Worm (Caenorhabditis elegans) whole organism, L4 larva: ENCODE data around the gene R11F4.2.
A peak's percentile ranks its signal among the peaks of the same experiment; 100 is the strongest.

Experiments used
- F10B5.3 ChIP-seq: sonication (generic microtip); optimal IDR thresholded peaks from 2 replicates; lab custom pipeline; 2016; ENCODE audit warnings: mild to moderate bottlenecking, missing genetic modification characterization, missing compliant biosample characterization
- F37D6.2 ChIP-seq: sonication (generic microtip); optimal IDR thresholded peaks from 2 replicates; lab custom pipeline; 2016; ENCODE audit warnings: mild to moderate bottlenecking, missing genetic modification characterization, missing compliant biosample characterization
- F49E8.2 ChIP-seq: sonication (generic microtip); optimal IDR thresholded peaks from 2 replicates; lab custom pipeline; 2016; ENCODE audit warnings: missing compliant biosample characterization, mild to moderate bottlenecking, missing genetic modification characterization, borderline replicate concordance
- T20F7.1 ChIP-seq: fragments of 200-800 bp; sonication (Bioruptor generic); optimal IDR thresholded peaks from 2 replicates; lab custom pipeline; 2018; ENCODE audit warnings: mild to moderate bottlenecking, missing genetic modification characterization, missing compliant biosample characterization
- T26A8.4 ChIP-seq: fragments of 200-800 bp; sonication (Bioruptor generic); IDR thresholded peaks from 2 replicates; pipeline ENCODE4 v1.3.6; 2022; ENCODE audit warnings: missing genetic modification characterization, missing compliant biosample characterization
- Y5F2A.4 ChIP-seq: fragments of 200-800 bp; sonication (Bioruptor generic); optimal IDR thresholded peaks from 2 replicates; lab custom pipeline; 2018; ENCODE audit warnings: mild to moderate bottlenecking, missing genetic modification characterization, missing compliant biosample characterization
- ZK337.2 ChIP-seq: fragments of 200-800 bp; sonication (Bioruptor generic); IDR thresholded peaks from 2 replicates; pipeline ENCODE4 v1.3.6; 2022; ENCODE audit warnings: missing genetic modification reagents, missing genetic modification characterization, missing compliant biosample characterization
- aha-1 ChIP-seq: fragments of 150-350 bp; peaks from one replicate; lab custom pipeline; 2014; ENCODE audit warnings: missing biosample characterization, missing genetic modification characterization
- aly-2 ChIP-seq: sonication (generic microtip); optimal IDR thresholded peaks from 2 replicates; lab custom pipeline; 2018; ENCODE audit warnings: missing biosample characterization, missing genetic modification characterization
- ama-1 ChIP-seq: fragments of 150-350 bp; optimal IDR thresholded peaks from 2 replicates; lab custom pipeline; 2014; ENCODE audit warnings: inconsistent platforms, mixed read lengths
- arid-1 ChIP-seq: fragments of 200-800 bp; sonication (Bioruptor generic); conservative IDR thresholded peaks from 2 replicates; pipeline ENCODE4 v1.3.6; 2022; ENCODE audit warnings: missing genetic modification reagents, missing genetic modification characterization, missing compliant biosample characterization
- ceh-20 ChIP-seq: fragments of 200-800 bp; sonication (Bioruptor generic); IDR thresholded peaks from 2 replicates; pipeline ENCODE4 v1.3.6; 2022; ENCODE audit warnings: missing genetic modification reagents, missing genetic modification characterization, missing compliant biosample characterization
- ceh-62 ChIP-seq: sonication (generic microtip); optimal IDR thresholded peaks from 2 replicates; lab custom pipeline; 2017; ENCODE audit warnings: missing biosample characterization, missing genetic modification characterization
- ceh-82 ChIP-seq: sonication (generic microtip); optimal IDR thresholded peaks from 2 replicates; lab custom pipeline; 2017; ENCODE audit warnings: missing biosample characterization, missing genetic modification characterization
- ces-1 ChIP-seq: fragments of 150-350 bp; sonication (generic microtip); optimal IDR thresholded peaks from 4 replicates; lab custom pipeline; 2014; ENCODE audit warnings: missing biosample characterization, missing genetic modification reagents, missing genetic modification characterization
- ctbp-1 ChIP-seq: fragments of 200-800 bp; sonication (Bioruptor generic); IDR thresholded peaks from 2 replicates; pipeline ENCODE4 v1.3.6; 2022; ENCODE audit warnings: missing genetic modification reagents, missing genetic modification characterization, missing compliant biosample characterization
- daf-12 ChIP-seq: fragments of 150-350 bp; optimal IDR thresholded peaks from 2 replicates; lab custom pipeline; 2014; ENCODE audit warnings: missing biosample characterization, missing genetic modification reagents, missing genetic modification characterization
- daf-19 ChIP-seq: fragments of 200-800 bp; sonication (Bioruptor generic); conservative IDR thresholded peaks from 2 replicates; pipeline ENCODE4 v1.3.6; 2022; ENCODE audit warnings: missing genetic modification characterization, missing compliant biosample characterization
- dmd-8 ChIP-seq: fragments of 200-800 bp; sonication (Bioruptor generic); IDR thresholded peaks from 2 replicates; pipeline ENCODE4 v1.3.6; 2022; ENCODE audit warnings: missing genetic modification characterization, missing compliant biosample characterization
- dmd-9 ChIP-seq: fragments of 200-800 bp; sonication (Bioruptor generic); IDR thresholded peaks from 2 replicates; pipeline ENCODE4 v1.3.6; 2022; ENCODE audit warnings: missing genetic modification reagents, missing genetic modification characterization, missing compliant biosample characterization
- duxl-1 ChIP-seq: sonication (generic microtip); optimal IDR thresholded peaks from 2 replicates; lab custom pipeline; 2016; ENCODE audit warnings: mild to moderate bottlenecking, missing genetic modification characterization, moderate library complexity, missing compliant biosample characterization; ENCODE audit not compliant: poor library complexity
- dve-1 ChIP-seq: sonication (generic microtip); optimal IDR thresholded peaks from 2 replicates; lab custom pipeline; 2017; ENCODE audit warnings: antibody characterized with exemption, mild to moderate bottlenecking, missing genetic modification characterization, missing compliant biosample characterization; ENCODE audit not compliant: insufficient read depth
- egl-27 ChIP-seq: sonication (generic microtip); optimal IDR thresholded peaks from 3 replicates; lab custom pipeline; 2017; ENCODE audit warnings: missing biosample characterization, missing genetic modification reagents, missing genetic modification characterization
- fkh-10 ChIP-seq: fragments of 150-350 bp; optimal IDR thresholded peaks from 2 replicates; lab custom pipeline; 2014; ENCODE audit warnings: missing biosample characterization, missing genetic modification reagents, missing genetic modification characterization
- fos-1 ChIP-seq: fragments of 150-350 bp; optimal IDR thresholded peaks from 2 replicates; lab custom pipeline; 2014; ENCODE audit warnings: missing biosample characterization, missing genetic modification characterization
- hmg-1.1 ChIP-seq: fragments of 200-800 bp; sonication (Bioruptor generic); IDR thresholded peaks from 2 replicates; pipeline ENCODE4 v1.3.6; 2022; ENCODE audit warnings: missing genetic modification reagents, missing genetic modification characterization, missing compliant biosample characterization
- lin-1 ChIP-seq: fragments of 200-800 bp; sonication (Bioruptor generic); IDR thresholded peaks from 2 replicates; pipeline ENCODE4 v1.3.6; 2022; ENCODE audit warnings: missing genetic modification reagents, missing genetic modification characterization, missing compliant biosample characterization
- lin-38 ChIP-seq: fragments of 200-800 bp; sonication (Bioruptor generic); IDR thresholded peaks from 2 replicates; pipeline ENCODE4 v1.3.6; 2022; ENCODE audit warnings: missing genetic modification reagents, missing genetic modification characterization, missing compliant biosample characterization
- lsy-2 ChIP-seq, 2 experiments: fragments of 150-350 bp in 1 of 2; sonication (generic microtip) in 1 of 2; optimal IDR thresholded peaks; 2 replicates each; lab custom pipeline; 2014 to 2017; ENCODE audit warnings: missing biosample characterization in 2 of 2, missing genetic modification characterization in 2 of 2
- madf-9 ChIP-seq: fragments of 200-800 bp; sonication (Bioruptor generic); conservative IDR thresholded peaks from 2 replicates; pipeline ENCODE4 v1.3.6; 2022; ENCODE audit warnings: missing genetic modification reagents, missing genetic modification characterization, missing compliant biosample characterization
- mdl-1 ChIP-seq, 2 experiments: fragments of 150-350 bp in 1 of 2; sonication (generic microtip) in 1 of 2; optimal IDR thresholded peaks; 2 replicates each; lab custom pipeline; 2014 to 2017; ENCODE audit warnings: missing biosample characterization in 2 of 2, missing genetic modification characterization in 2 of 2
- mdt-29 ChIP-seq: fragments of 200-800 bp; sonication (Bioruptor generic); IDR thresholded peaks from 2 replicates; pipeline ENCODE4 v1.3.6; 2022; ENCODE audit warnings: missing genetic modification reagents, missing genetic modification characterization, missing compliant biosample characterization
- mep-1 ChIP-seq: fragments of 150-350 bp; sonication (generic microtip); optimal IDR thresholded peaks from 3 replicates; lab custom pipeline; 2014; ENCODE audit warnings: missing biosample characterization, missing genetic modification characterization
- mes-2 ChIP-seq: sonication (generic microtip); optimal IDR thresholded peaks from 2 replicates; lab custom pipeline; 2016; ENCODE audit warnings: missing genotype, mild to moderate bottlenecking, missing genetic modification characterization, missing compliant biosample characterization; ENCODE audit not compliant: poor library complexity, severe bottlenecking
- mxl-3 ChIP-seq: fragments of 200-800 bp; sonication (Bioruptor generic); optimal IDR thresholded peaks from 2 replicates; lab custom pipeline; 2018; ENCODE audit warnings: mild to moderate bottlenecking, missing genetic modification characterization, missing compliant biosample characterization
- nhr-102 ChIP-seq: sonication (generic microtip); optimal IDR thresholded peaks from 2 replicates; lab custom pipeline; 2016; ENCODE audit warnings: mild to moderate bottlenecking, missing genetic modification characterization, moderate library complexity, missing compliant biosample characterization
- nhr-11 ChIP-seq: fragments of 150-350 bp; optimal IDR thresholded peaks from 2 replicates; lab custom pipeline; 2014; ENCODE audit warnings: missing biosample characterization, missing genetic modification characterization
- nhr-28 ChIP-seq: fragments of 150-350 bp; optimal IDR thresholded peaks from 2 replicates; lab custom pipeline; 2014; ENCODE audit warnings: missing biosample characterization, missing genetic modification characterization
- nhr-42 ChIP-seq: fragments of 200-800 bp; sonication (Bioruptor generic); IDR thresholded peaks from 2 replicates; pipeline ENCODE4 v1.3.6; 2022; ENCODE audit warnings: missing genetic modification characterization, missing compliant biosample characterization
- nhr-76 ChIP-seq: fragments of 150-350 bp; optimal IDR thresholded peaks from 2 replicates; lab custom pipeline; 2014; ENCODE audit warnings: missing biosample characterization, missing genetic modification characterization
- nhr-77 ChIP-seq: fragments of 150-350 bp; optimal IDR thresholded peaks from 2 replicates; lab custom pipeline; 2014; ENCODE audit warnings: missing biosample characterization, missing genetic modification characterization
- rbr-2 ChIP-seq: sonication (generic microtip); optimal IDR thresholded peaks from 2 replicates; lab custom pipeline; 2016; ENCODE audit warnings: missing genotype, missing genetic modification characterization, missing compliant biosample characterization
- sdz-12 ChIP-seq: fragments of 200-800 bp; sonication (Bioruptor generic); optimal IDR thresholded peaks from 2 replicates; lab custom pipeline; 2018; ENCODE audit warnings: mild to moderate bottlenecking, missing genetic modification characterization, missing compliant biosample characterization
- set-16 ChIP-seq: fragments of 200-800 bp; sonication (Bioruptor generic); IDR thresholded peaks from 2 replicates; pipeline ENCODE4 v1.3.6; 2022; ENCODE audit warnings: missing genetic modification reagents, missing genetic modification characterization, missing compliant biosample characterization
- skn-1 ChIP-seq: fragments of 150-350 bp; optimal IDR thresholded peaks from 2 replicates; lab custom pipeline; 2014; ENCODE audit warnings: missing biosample characterization, missing genetic modification characterization
- snpc-1.2 ChIP-seq: fragments of 200-800 bp; sonication (Bioruptor generic); IDR thresholded peaks from 2 replicates; pipeline ENCODE4 v1.3.6; 2022; ENCODE audit warnings: missing genetic modification reagents, missing genetic modification characterization, missing compliant biosample characterization
- spr-1 ChIP-seq: sonication (generic microtip); optimal IDR thresholded peaks from 2 replicates; lab custom pipeline; 2016; ENCODE audit warnings: mild to moderate bottlenecking, missing genetic modification characterization, missing compliant biosample characterization
- unc-39 ChIP-seq: sonication (generic microtip); optimal IDR thresholded peaks from 2 replicates; lab custom pipeline; 2017; ENCODE audit warnings: missing biosample characterization, missing genetic modification characterization
- unc-62 ChIP-seq, 3 experiments: fragments of 150-350 bp in 1 of 3; sonication (generic microtip); optimal IDR thresholded peaks in 2 of 3; peaks in 1 of 3; 1 replicate in 1 of 3; 2 replicates in 2 of 3; lab custom pipeline; 2014 to 2017; ENCODE audit warnings: missing biosample characterization in 3 of 3, missing genetic modification characterization in 3 of 3, missing genetic modification reagents in 3 of 3, missing genotype in 1 of 3
- zag-1 ChIP-seq: fragments of 150-350 bp; optimal IDR thresholded peaks from 2 replicates; lab custom pipeline; 2014; ENCODE audit warnings: missing biosample characterization, missing genetic modification characterization

Gene R11F4.2

DNA sequence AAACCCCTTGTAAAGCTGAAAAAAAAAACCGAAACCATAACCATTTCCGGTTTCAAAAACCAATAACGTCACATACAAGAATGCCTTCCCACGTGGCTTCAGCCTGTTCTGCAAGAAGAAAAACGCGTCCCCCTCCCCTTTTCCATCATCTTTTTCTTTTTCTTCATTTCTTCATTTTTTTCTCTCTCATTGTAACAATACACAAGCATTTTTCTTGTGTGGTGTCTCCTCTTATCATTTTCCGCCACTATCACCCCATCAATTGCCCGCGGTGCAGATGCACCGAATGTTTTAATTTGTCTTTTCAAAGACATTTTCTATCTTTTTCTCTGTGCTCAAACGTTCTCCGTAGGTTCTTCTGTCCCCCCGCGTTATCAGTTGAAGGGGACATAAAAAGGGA is 6.3 kb downstream of the R11F4.2 start (continued):
- TF ChIP-seq mes-2, result peak; percentile 41
- peak; percentile 80 for TF ChIP-seq nhr-76 (tag; lab: Kevin White, UChicago)
- TF ChIP-seq dve-1 (tag; lab: Kevin White, UChicago), result peak; percentile 95
- TF ChIP-seq nhr-11, result peak; percentile 58

DNA sequence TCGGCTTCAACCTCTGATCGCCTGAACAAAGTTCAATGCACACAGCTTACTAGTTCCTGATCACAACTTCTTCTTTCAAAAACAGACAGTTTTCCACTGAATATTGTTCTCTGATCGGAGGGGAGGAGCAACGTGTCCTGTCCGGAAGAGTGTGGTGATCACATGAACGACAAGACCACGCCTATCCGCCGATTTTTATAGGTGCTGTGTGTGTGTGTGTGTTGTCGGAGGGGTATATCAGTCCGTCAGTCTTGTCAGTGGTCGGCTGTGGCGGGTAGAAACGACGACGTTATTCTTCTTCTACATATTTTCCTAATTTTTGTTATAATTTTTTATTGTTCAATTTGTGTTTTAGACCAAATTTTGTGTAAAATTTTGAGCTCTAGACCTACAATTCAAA is 7.9 kb downstream of the R11F4.2 start:
- peak; percentile 73 for TF ChIP-seq nhr-28 (tag; lab: Kevin White, UChicago)
- no peak for TF ChIP-seq snpc-1.2 (GFP tag; lab: Robert Waterston, UW)
- no peak for TF ChIP-seq mep-1 (tag; lab: Kevin White, UChicago)
- no peak for TF ChIP-seq ceh-20 (GFP tag; lab: Robert Waterston, UW)
- TF ChIP-seq nhr-11, result no peak
- no peak for TF ChIP-seq skn-1 (tag; lab: Kevin White, UChicago)
- no peak for TF ChIP-seq duxl-1 (tag; lab: Kevin White, UChicago)
- no peak for TF ChIP-seq F37D6.2 (tag; lab: Kevin White, UChicago)
- TF ChIP-seq F10B5.3 (tag; lab: Kevin White, UChicago), result no peak
- no peak for TF ChIP-seq F49E8.2 (tag; lab: Kevin White, UChicago)
- peak; percentile 39 for TF ChIP-seq nhr-77 (tag; lab: Kevin White, UChicago)
- no peak for TF ChIP-seq fkh-10 (GFP tag; lab: Kevin White, UChicago)
- no peak for TF ChIP-seq ceh-62
- TF ChIP-seq T26A8.4 (GFP tag; lab: Robert Waterston, UW), result no peak
- TF ChIP-seq set-16 (GFP tag; lab: Robert Waterston, UW), result no peak
- TF ChIP-seq aha-1 (tag; lab: Kevin White, UChicago), result no peak
- peak in 1 of 2 experiments; percentile 24 for TF ChIP-seq unc-62 (GFP tag; optimal IDR thresholded peaks at IDR 0.05 in 1 of 2; lab: Kevin White, UChicago)
- TF ChIP-seq unc-62 (tag; optimal IDR thresholded peaks at IDR 0.05; lab: Kevin White, UChicago), result no peak
- TF ChIP-seq ZK337.2 (GFP tag; lab: Robert Waterston, UW), result no peak
- no peak for TF ChIP-seq daf-12 (tag; lab: Kevin White, UChicago)
- peak; percentile 88 for TF ChIP-seq mxl-3 (GFP tag; lab: Kevin White, UChicago)
- no peak for TF ChIP-seq sdz-12 (GFP tag; lab: Kevin White, UChicago)
- TF ChIP-seq ces-1 (GFP tag; lab: Kevin White, UChicago), result no peak
- no peak for TF ChIP-seq unc-39 (tag; lab: Kevin White, UChicago)
- TF ChIP-seq daf-19 (GFP tag; lab: Robert Waterston, UW), result no peak
- TF ChIP-seq ama-1 (lab: Kevin White, UChicago), result peak; percentile 1
- TF ChIP-seq Y5F2A.4 (GFP tag; lab: Kevin White, UChicago), result no peak
- no peak for TF ChIP-seq madf-9 (GFP tag; lab: Robert Waterston, UW)
- TF ChIP-seq T20F7.1 (GFP tag; lab: Kevin White, UChicago), result no peak
- no peak for TF ChIP-seq dmd-9 (GFP tag; lab: Robert Waterston, UW)
- TF ChIP-seq mes-2, result no peak
- TF ChIP-seq egl-27, result no peak
- TF ChIP-seq arid-1 (GFP tag; lab: Robert Waterston, UW), result no peak
- no peak for TF ChIP-seq lin-38 (GFP tag; lab: Robert Waterston, UW)
- TF ChIP-seq lsy-2 (tag; optimal IDR thresholded peaks at IDR 0.05; lab: Kevin White, UChicago), result no peak
- TF ChIP-seq mdt-29 (GFP tag; lab: Robert Waterston, UW), result no peak
- no peak for TF ChIP-seq spr-1 (tag; lab: Kevin White, UChicago)
- TF ChIP-seq ctbp-1 (GFP tag; lab: Robert Waterston, UW), result no peak
- no peak for TF ChIP-seq zag-1
- no peak for TF ChIP-seq fos-1 (tag; lab: Kevin White, UChicago)
- TF ChIP-seq aly-2 (tag; lab: Kevin White, UChicago), result no peak
- TF ChIP-seq nhr-102 (tag; lab: Kevin White, UChicago), result no peak
- no peak for TF ChIP-seq nhr-42 (GFP tag; lab: Robert Waterston, UW)
- no peak for TF ChIP-seq hmg-1.1 (GFP tag; lab: Robert Waterston, UW)
- no peak for TF ChIP-seq ceh-82 (tag; lab: Kevin White, UChicago)
- TF ChIP-seq mdl-1 (tag; optimal IDR thresholded peaks at IDR 0.05; lab: Kevin White, UChicago), result peak in 1 of 2 experiments; percentile 41
- no peak for TF ChIP-seq lin-1 (GFP tag; lab: Robert Waterston, UW)
- no peak for TF ChIP-seq dmd-8
- no peak for TF ChIP-seq rbr-2
